Worm (Caenorhabditis elegans) whole organism, midembryonic: Measurements from ENCODE around the gene B0457.6.

Experiments
- T22C8.4 ChIP-seq: fragments of 200-800 bp; sonication (Bioruptor generic); IDR thresholded peaks from 2 replicates; pipeline ENCODE4 v1.3.6; 2022; ENCODE audit warnings: missing genetic modification characterization, missing compliant biosample characterization
- cog-1 ChIP-seq: sonication (generic microtip); optimal IDR thresholded peaks from 2 replicates; lab custom pipeline; 2016; ENCODE audit warnings: missing genetic modification characterization, missing compliant biosample characterization
- flt-1 ChIP-seq: fragments of 200-800 bp; sonication (Bioruptor generic); IDR thresholded peaks from 2 replicates; pipeline ENCODE4 v1.3.6; 2022; ENCODE audit warnings: missing genetic modification characterization, missing compliant biosample characterization
- klf-2 ChIP-seq: fragments of 200-800 bp; sonication (Bioruptor generic); conservative IDR thresholded peaks from 2 replicates; pipeline ENCODE4 v1.3.6; 2022; ENCODE audit warnings: missing genetic modification reagents, missing genetic modification characterization, missing compliant biosample characterization
- med-1 ChIP-seq: sonication (generic microtip); optimal IDR thresholded peaks from 2 replicates; lab custom pipeline; 2017; ENCODE audit warnings: missing genetic modification characterization, mild to moderate bottlenecking, missing compliant biosample characterization, antibody characterized with exemption, missing genetic modification reagents; ENCODE audit not compliant: insufficient read depth
- ref-1 ChIP-seq: fragments of 200-800 bp; sonication (Bioruptor generic); conservative IDR thresholded peaks from 2 replicates; pipeline ENCODE4 v1.3.6; 2022; ENCODE audit warnings: missing genetic modification reagents, missing genetic modification characterization, missing compliant biosample characterization
- tab-1 ChIP-seq: fragments of 200-800 bp; sonication (Bioruptor generic); IDR thresholded peaks from 2 replicates; pipeline ENCODE4 v1.3.6; 2022; ENCODE audit warnings: missing genetic modification characterization, missing compliant biosample characterization
- ztf-23 ChIP-seq: fragments of 200-800 bp; sonication (Bioruptor generic); IDR thresholded peaks from 2 replicates; pipeline ENCODE4 v1.3.6; 2022; ENCODE audit warnings: missing genetic modification reagents, missing genetic modification characterization, missing compliant biosample characterization
- ztf-29 ChIP-seq: fragments of 200-800 bp; sonication (Bioruptor generic); IDR thresholded peaks from 2 replicates; pipeline ENCODE4 v1.3.6; 2022; ENCODE audit warnings: missing genetic modification reagents, missing genetic modification characterization, missing compliant biosample characterization

B0457.6 gene

DNA sequence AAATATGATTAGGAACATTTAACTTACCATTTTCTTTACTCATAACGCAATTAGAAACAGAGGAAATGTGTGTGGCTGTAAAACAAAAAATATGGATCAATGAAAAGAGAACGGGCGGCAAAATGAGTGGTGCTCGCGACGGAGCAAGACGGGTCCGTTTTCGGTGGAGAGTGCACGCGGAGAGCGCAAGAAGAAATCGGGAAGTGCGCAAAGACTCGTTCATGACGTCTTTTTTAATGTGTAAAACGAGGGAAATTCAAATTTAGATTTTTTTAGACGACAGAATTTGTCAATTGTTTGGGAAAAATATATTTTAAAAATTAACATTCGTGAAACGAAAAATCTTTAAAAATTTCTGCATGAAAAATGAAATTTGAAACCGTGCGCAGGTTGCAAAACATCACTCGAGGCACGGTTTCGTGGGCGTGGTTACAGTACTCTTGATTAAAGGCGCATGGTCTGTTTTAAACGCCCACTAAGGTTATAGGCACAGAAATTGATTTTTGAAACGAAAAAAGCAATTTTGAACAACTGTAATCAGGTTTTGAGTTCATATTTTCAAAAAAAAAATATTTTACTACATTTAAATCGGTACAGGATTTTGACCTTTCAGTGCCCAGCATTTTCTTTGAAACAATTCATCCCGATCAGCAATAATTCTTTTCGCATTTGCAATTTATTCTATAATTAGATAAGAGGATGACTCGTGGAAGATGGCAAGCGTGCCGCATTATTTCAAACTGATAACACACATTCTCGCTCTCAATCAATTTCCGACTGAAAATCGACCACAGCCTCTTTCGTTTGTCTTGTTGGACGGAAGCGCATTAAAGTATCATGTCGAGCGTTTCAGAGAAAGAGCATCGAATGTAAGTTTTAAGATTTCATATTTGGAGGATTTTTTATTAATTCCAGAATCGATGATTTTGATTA, 47.3 kb downstream of the B0457.6 start, which contains the start of the genes szy-20 and C18E9.5:
szy-20 (minus strand) TSS at position 83 of the 933 bp plus-strand sequence.
C18E9.5 (plus strand) TSS at position 730 of the 933 bp plus-strand sequence.
- TF ChIP-seq ztf-29 (GFP tag; lab: Robert Waterston, UW) (no peak), ref-1 (GFP tag; lab: Robert Waterston, UW) (no peak), cog-1 (peak; percentile 40), med-1 (GFP tag; lab: Kevin White, UChicago) (no peak), klf-2 (GFP tag; lab: Robert Waterston, UW) (no peak), tab-1 (GFP tag; lab: Robert Waterston, UW) (no peak)

DNA sequence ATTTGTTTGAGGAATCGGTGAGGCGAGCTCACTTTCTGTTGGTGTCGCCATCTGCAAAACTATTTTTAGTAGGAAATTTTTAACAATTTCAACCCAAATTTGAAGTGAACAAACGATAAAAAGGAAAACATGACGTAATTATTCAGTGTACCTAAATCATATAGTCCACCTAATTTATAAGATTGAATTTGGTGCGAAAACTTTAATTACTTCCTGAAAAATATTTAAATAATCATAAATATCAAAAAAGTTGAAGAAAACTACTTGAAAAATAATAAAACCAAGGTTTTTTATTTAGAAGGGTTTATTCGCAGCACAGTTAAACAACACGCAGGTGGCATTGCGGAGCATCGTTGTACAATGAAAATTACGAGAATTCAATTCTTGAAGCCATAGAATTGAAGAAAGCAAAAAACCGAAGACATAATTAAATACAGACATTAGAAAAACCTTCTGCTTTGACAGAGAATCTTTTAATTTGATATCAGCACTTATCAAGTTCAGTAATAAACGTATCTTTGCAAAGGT, 51.4 kb downstream of the B0457.6 start, which contains the start of gene tomm-40:
tomm-40 (minus strand) TSS at position 51 of the 528 bp plus-strand sequence.
- TF ChIP-seq flt-1 (no peak), med-1 (GFP tag; lab: Kevin White, UChicago) (no peak), cog-1 (no peak), ref-1 (GFP tag; lab: Robert Waterston, UW) (no peak), ztf-23 (no peak), ztf-29 (GFP tag; lab: Robert Waterston, UW) (no peak), tab-1 (GFP tag; lab: Robert Waterston, UW) (no peak), klf-2 (GFP tag; lab: Robert Waterston, UW) (no peak), T22C8.4 (no peak)
